Worm (Caenorhabditis elegans) whole organism, young adult: Measurements from ENCODE around the gene srx-14.

Experiments used
- F55B11.4 ChIP-seq: sonication (generic microtip); optimal IDR thresholded peaks from 2 replicates; lab custom pipeline; 2016; ENCODE audit warnings: missing compliant biosample characterization, missing genetic modification characterization, borderline replicate concordance; ENCODE audit not compliant: insufficient read depth
- Y56A3A.18 ChIP-seq: fragments of 200-800 bp; sonication (Bioruptor generic); IDR thresholded peaks from 2 replicates; pipeline ENCODE4 v1.3.6; 2022; ENCODE audit warnings: missing genetic modification reagents, missing genetic modification characterization, missing compliant biosample characterization
- ceh-100 ChIP-seq: fragments of 200-800 bp; sonication (Bioruptor generic); IDR thresholded peaks from 2 replicates; pipeline ENCODE4 v1.3.6; 2022; ENCODE audit warnings: missing genetic modification reagents, missing genetic modification characterization, missing compliant biosample characterization
- egl-18 ChIP-seq: fragments of 200-800 bp; sonication (Bioruptor generic); IDR thresholded peaks from 2 replicates; pipeline ENCODE4 v1.3.6; 2022; ENCODE audit warnings: missing genetic modification reagents, missing genetic modification characterization, missing compliant biosample characterization
- madf-8 ChIP-seq: fragments of 200-800 bp; sonication (Bioruptor generic); conservative IDR thresholded peaks from 2 replicates; pipeline ENCODE4 v1.3.6; 2022; ENCODE audit warnings: missing genetic modification reagents, missing genetic modification characterization, missing compliant biosample characterization
- mcd-1 ChIP-seq: fragments of 200-800 bp; sonication (Bioruptor generic); IDR thresholded peaks from 2 replicates; pipeline ENCODE4 v1.3.6; 2022; ENCODE audit warnings: missing genetic modification reagents, missing genetic modification characterization, missing compliant biosample characterization
- nhr-179 ChIP-seq: sonication (generic microtip); optimal IDR thresholded peaks from 2 replicates; lab custom pipeline; 2016; ENCODE audit warnings: mild to moderate bottlenecking, missing genetic modification characterization, missing compliant biosample characterization
- sea-2 ChIP-seq: fragments of 200-800 bp; sonication (Bioruptor generic); IDR thresholded peaks from 2 replicates; pipeline ENCODE4 v1.3.6; 2022; ENCODE audit warnings: missing genetic modification characterization, missing compliant biosample characterization
- xnd-1 ChIP-seq: sonication (generic microtip); optimal IDR thresholded peaks from 2 replicates; lab custom pipeline; 2016; ENCODE audit warnings: missing genotype, missing genetic modification reagents, missing genetic modification characterization, missing compliant biosample characterization
- zim-3 ChIP-seq: sonication (generic microtip); optimal IDR thresholded peaks from 2 replicates; lab custom pipeline; 2017; ENCODE audit warnings: mild to moderate bottlenecking, missing genetic modification characterization, moderate library complexity, missing compliant biosample characterization
- ztf-3 ChIP-seq: fragments of 200-800 bp; sonication (Bioruptor generic); optimal IDR thresholded peaks from 2 replicates; lab custom pipeline; 2018; ENCODE audit warnings: mild to moderate bottlenecking, missing genetic modification characterization, missing compliant biosample characterization

DNA sequence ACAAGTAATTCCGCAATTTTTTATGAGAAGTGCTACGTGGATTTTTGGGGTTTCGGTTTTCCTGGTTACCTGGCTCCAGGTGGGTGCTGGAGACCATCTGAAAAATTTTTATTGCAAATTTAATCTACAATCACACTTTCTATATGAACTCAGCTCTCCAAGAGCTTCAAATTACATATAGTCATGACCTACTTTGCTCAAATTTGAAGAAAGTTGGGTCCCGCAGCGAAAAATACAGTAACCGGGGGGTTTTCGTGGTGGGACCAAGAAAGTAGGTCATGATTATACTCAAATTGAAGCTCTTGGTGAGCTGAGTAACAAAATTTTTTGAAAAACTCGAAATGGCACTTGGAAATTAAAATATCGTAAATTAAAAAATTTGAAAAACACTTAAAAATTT lies 46.8 kb upstream of the srx-14 start, which contains the start of gene ets-8:
- TF ChIP-seq nhr-179: no peak
- no peak for TF ChIP-seq F55B11.4 (tag; lab: Kevin White, UChicago)
- no peak for TF ChIP-seq xnd-1 (tag; lab: Kevin White, UChicago)
- TF ChIP-seq egl-18 (GFP tag; lab: Robert Waterston, UW): no peak
- no peak for TF ChIP-seq ceh-100 (GFP tag; lab: Robert Waterston, UW)
- TF ChIP-seq zim-3 (tag; lab: Kevin White, UChicago): no peak
- TF ChIP-seq mcd-1: no peak
- TF ChIP-seq ztf-3 (GFP tag; lab: Kevin White, UChicago): no peak
- no peak for TF ChIP-seq madf-8 (GFP tag; lab: Robert Waterston, UW)
- TF ChIP-seq sea-2 (GFP tag; lab: Robert Waterston, UW): no peak
- TF ChIP-seq Y56A3A.18 (GFP tag; lab: Robert Waterston, UW): no peak
